Worm (Caenorhabditis elegans): ENCODE results near the gene C50C3.1.

- no peak for TF ChIP-seq unc-62 (GFP tag; optimal IDR thresholded peaks at IDR 0.05)
- peak; percentile 12 for TF ChIP-seq nhr-129 (tag; optimal IDR thresholded peaks at IDR 0.05)
- TF ChIP-seq nhr-237 (tag; optimal IDR thresholded peaks at IDR 0.05), result no peak
- TF ChIP-seq nhr-25 (tag; optimal IDR thresholded peaks at IDR 0.05), result no peak
- no peak for TF ChIP-seq elt-1 (tag; optimal IDR thresholded peaks at IDR 0.05)
- no peak for TF ChIP-seq ceh-82 (tag; optimal IDR thresholded peaks at IDR 0.05)
Measured at ce11 chrIII:8172609-8173133, 19.1 kb upstream of the C50C3.1 start.
